Fruit fly (Drosophila melanogaster): ENCODE results near the gene Acbp4.

The Acbp4 gene

dm6 chr3L:7153634-7154033 lies 25.6 kb upstream of the Acbp4 start (continued):
- TF ChIP-seq Met (GFP tag; optimal IDR thresholded peaks at IDR 0.05) (peak; percentile 74), acj6 (GFP tag; optimal IDR thresholded peaks at IDR 0.05) (peak; percentile 79), pdm3 (GFP tag; optimal IDR thresholded peaks at IDR 0.05) (peak; percentile 74), CG8632 (GFP tag; optimal IDR thresholded peaks at IDR 0.05) (peak; percentile 73), achi (GFP tag; optimal IDR thresholded peaks at IDR 0.05) (peak; percentile 74), dac (GFP tag; optimal IDR thresholded peaks at IDR 0.05) (peak; percentile 60), CG11294 (GFP tag; IDR thresholded peaks at IDR 0.05) (peak; percentile 12; the same call in 1 of the 2 replicates), CG34406 (GFP tag; optimal IDR thresholded peaks at IDR 0.05) (peak; percentile 73), CG7368 (GFP tag; optimal IDR thresholded peaks at IDR 0.05) (peak; percentile 70), CG16779 (tag; optimal IDR thresholded peaks at IDR 0.05) (peak; percentile 39), CG8319 (GFP tag; optimal IDR thresholded peaks at IDR 0.05) (peak; percentile 24), ss (GFP tag; optimal IDR thresholded peaks at IDR 0.05) (peak; percentile 44 to 74), OdsH (GFP tag; optimal IDR thresholded peaks at IDR 0.05) (peak; percentile 76), CG1621 (tag; optimal IDR thresholded peaks at IDR 0.05) (peak; percentile 57), CG31627 (GFP tag; optimal IDR thresholded peaks at IDR 0.05) (peak; percentile 67), fkh (GFP tag; optimal IDR thresholded peaks at IDR 0.05) (no peak), Hr38 (GFP tag; optimal IDR thresholded peaks at IDR 0.05) (no peak), topi (GFP tag; optimal IDR thresholded peaks at IDR 0.05) (peak; percentile 72), CG3032 (tag; optimal IDR thresholded peaks at IDR 0.05) (peak; percentile 73)

- TF ChIP-seq Smox (GFP tag; optimal IDR thresholded peaks at IDR 0.05), result peak; percentile 6
- TF ChIP-seq CG4318 (GFP tag; optimal IDR thresholded peaks at IDR 0.05), result peak; percentile 60
- TF ChIP-seq Ets96B (tag; optimal IDR thresholded peaks at IDR 0.05), result peak; percentile 40
- peak; percentile 50 for TF ChIP-seq svp (GFP tag)
- no peak for TF ChIP-seq Sox102F (GFP tag; optimal IDR thresholded peaks at IDR 0.05)
- peak; percentile 16 for TF ChIP-seq CG3032 (tag; optimal IDR thresholded peaks at IDR 0.05)
- TF ChIP-seq Sox14 (GFP tag; optimal IDR thresholded peaks at IDR 0.05), result peak; percentile 52
- TF ChIP-seq Sox15 (GFP tag; optimal IDR thresholded peaks at IDR 0.05), result no peak
- no peak for TF ChIP-seq Hr38 (GFP tag; optimal IDR thresholded peaks at IDR 0.05)
- peak; percentile 47 for TF ChIP-seq CG10631 (GFP tag; optimal IDR thresholded peaks at IDR 0.05)
- peak; percentile 73 for TF ChIP-seq Gug (GFP tag; IDR thresholded peaks at IDR 0.05)
- no peak for TF ChIP-seq CG9139 (GFP tag; optimal IDR thresholded peaks at IDR 0.05)
- no peak for TF ChIP-seq vri (GFP tag; optimal IDR thresholded peaks at IDR 0.05)
- TF ChIP-seq Eip75B (GFP tag; optimal IDR thresholded peaks at IDR 0.05), result no peak
- TF ChIP-seq CG6276 (GFP tag; optimal IDR thresholded peaks at IDR 0.05), result peak; percentile 45
- peak; percentile 23 for TF ChIP-seq CG6792 (GFP tag; optimal IDR thresholded peaks at IDR 0.05)
- peak; percentile 8 for TF ChIP-seq dac (GFP tag; optimal IDR thresholded peaks at IDR 0.05)
- peak; percentile 79 for TF ChIP-seq Lpt (GFP tag; optimal IDR thresholded peaks at IDR 0.05)
- TF ChIP-seq OdsH (GFP tag; optimal IDR thresholded peaks at IDR 0.05), result peak; percentile 73
- peak; percentile 82 for TF ChIP-seq CG6163 (GFP tag; IDR thresholded peaks at IDR 0.05)
- peak; percentile 72 for TF ChIP-seq CG3919 (GFP tag; optimal IDR thresholded peaks at IDR 0.05)
- TF ChIP-seq CG7368 (GFP tag; optimal IDR thresholded peaks at IDR 0.05), result no peak
- TF ChIP-seq CG16779 (tag; optimal IDR thresholded peaks at IDR 0.05), result no peak
- TF ChIP-seq Blimp-1 (GFP tag; optimal IDR thresholded peaks at IDR 0.05), result no peak
- TF ChIP-seq Met (GFP tag; optimal IDR thresholded peaks at IDR 0.05), result peak; percentile 19
- peak; percentile 15 for TF ChIP-seq CG6808 (GFP tag; optimal IDR thresholded peaks at IDR 0.05)
- TF ChIP-seq CG31627 (GFP tag; optimal IDR thresholded peaks at IDR 0.05), result no peak
- peak in 1 of 2 experiments; percentile 62 for TF ChIP-seq salr (GFP tag; optimal IDR thresholded peaks at IDR 0.05)
- TF ChIP-seq CG6854 (GFP tag; optimal IDR thresholded peaks at IDR 0.05), result no peak
- peak; percentile 76 for TF ChIP-seq CG32006 (GFP tag; optimal IDR thresholded peaks at IDR 0.05)
- TF ChIP-seq fd85E (GFP tag; optimal IDR thresholded peaks at IDR 0.05), result no peak
- peak; percentile 70 for TF ChIP-seq pdm3 (GFP tag; optimal IDR thresholded peaks at IDR 0.05)
- no peak for TF ChIP-seq CG8319 (GFP tag; optimal IDR thresholded peaks at IDR 0.05)
- peak; percentile 15 for TF ChIP-seq cyc (GFP tag; optimal IDR thresholded peaks at IDR 0.05)
- TF ChIP-seq CG34406 (GFP tag; optimal IDR thresholded peaks at IDR 0.05), result peak; percentile 27
- no peak for TF ChIP-seq CG11902 (GFP tag; optimal IDR thresholded peaks at IDR 0.05)
- no peak for TF ChIP-seq spab (GFP tag; optimal IDR thresholded peaks at IDR 0.05)
- peak; percentile 90 for TF ChIP-seq CG15336 (GFP tag; IDR thresholded peaks at IDR 0.05)
- peak; percentile 69 for TF ChIP-seq achi (GFP tag; optimal IDR thresholded peaks at IDR 0.05)
- no peak for TF ChIP-seq fkh (GFP tag; optimal IDR thresholded peaks at IDR 0.05)
These were observed 23.7 kb upstream of the Acbp4 start for dm6 chr3L:7151521-7152465.
